Worm (Caenorhabditis elegans) whole organism, L4 larva: ENCODE results near the gene Y39B6A.1.

Source experiments
- aly-2 ChIP-seq: sonication (generic microtip); optimal IDR thresholded peaks from 2 replicates; lab custom pipeline; 2018; ENCODE audit warnings: missing biosample characterization, missing genetic modification characterization
- ama-1 ChIP-seq: fragments of 150-350 bp; optimal IDR thresholded peaks from 2 replicates; lab custom pipeline; 2014; ENCODE audit warnings: inconsistent platforms, mixed read lengths
- ceh-44 ChIP-seq: fragments of 200-800 bp; sonication (Bioruptor generic); IDR thresholded peaks from 2 replicates; pipeline ENCODE4 v1.3.6; 2022; ENCODE audit warnings: missing genetic modification reagents, missing genetic modification characterization, missing compliant biosample characterization
- egl-43 ChIP-seq: fragments of 200-800 bp; sonication (Bioruptor generic); IDR thresholded peaks from 2 replicates; pipeline ENCODE4 v1.3.6; 2022; ENCODE audit warnings: missing genetic modification reagents, missing genetic modification characterization, missing compliant biosample characterization
- nhr-77 ChIP-seq: fragments of 150-350 bp; optimal IDR thresholded peaks from 2 replicates; lab custom pipeline; 2014; ENCODE audit warnings: missing biosample characterization, missing genetic modification characterization
- pqm-1 ChIP-seq: sonication (generic microtip); optimal IDR thresholded peaks from 2 replicates; lab custom pipeline; 2017; ENCODE audit warnings: missing biosample characterization, missing genetic modification characterization
- ztf-11 ChIP-seq: fragments of 150-350 bp; optimal IDR thresholded peaks from 2 replicates; lab custom pipeline; 2014; ENCODE audit warnings: missing biosample characterization, missing genetic modification characterization

DNA sequence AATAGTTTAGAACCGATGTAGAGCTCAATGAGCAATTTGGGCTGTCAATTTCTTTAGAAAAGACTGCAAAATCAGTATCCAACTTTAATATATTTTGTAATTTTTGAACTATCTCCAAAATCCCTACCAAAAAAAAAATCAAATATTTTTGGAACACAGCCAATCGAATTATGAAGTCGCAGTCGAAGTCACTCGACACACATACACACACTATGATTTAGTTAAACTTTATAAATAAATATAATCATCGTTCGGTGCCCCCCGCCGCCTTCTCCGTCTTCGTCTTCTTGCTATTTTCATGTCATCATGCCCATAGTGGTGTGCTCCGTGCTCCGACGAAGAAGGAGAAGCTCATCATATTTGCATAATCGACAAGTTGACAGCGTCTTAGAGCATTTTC, 26.3 kb downstream of the Y39B6A.1 start:
- TF ChIP-seq nhr-77 (tag; lab: Kevin White, UChicago) (no peak), aly-2 (tag; lab: Kevin White, UChicago) (no peak), ama-1 (lab: Kevin White, UChicago) (no peak), pqm-1 (tag; lab: Kevin White, UChicago) (no peak), ztf-11 (tag; lab: Kevin White, UChicago) (no peak), ceh-44 (GFP tag; lab: Robert Waterston, UW) (no peak), egl-43 (GFP tag; lab: Robert Waterston, UW) (no peak)
